Fruit fly (Drosophila melanogaster): Measurements from ENCODE around the gene Elp5.

DNA sequence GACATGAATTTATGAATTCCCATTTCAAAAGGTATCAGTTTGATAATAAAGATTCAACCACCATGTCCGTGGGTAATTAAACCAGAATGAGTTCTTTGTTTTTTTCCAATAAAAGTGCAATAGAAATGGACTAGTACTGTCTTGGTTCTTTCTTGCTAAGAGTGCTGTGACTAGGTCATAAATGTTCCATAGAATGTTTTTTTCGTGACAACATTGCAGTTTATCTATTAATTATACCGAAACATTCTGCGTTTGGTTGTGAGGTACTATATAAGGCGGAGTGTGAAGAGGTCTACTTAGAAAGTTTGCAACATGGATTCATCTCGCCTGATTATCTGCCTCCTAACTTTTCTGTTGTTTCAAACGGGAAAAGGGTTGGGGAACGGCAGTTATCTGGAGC is 10.3 kb downstream of the Elp5 start, which contains the start of gene obst-I:
- TF ChIP-seq CG17806 (tag; optimal IDR thresholded peaks at IDR 0.05) = no peak
- no peak for TF ChIP-seq D1 (tag; optimal IDR thresholded peaks at IDR 0.05)
- no peak for TF ChIP-seq rn (GFP tag; IDR thresholded peaks at IDR 0.05)

All from whole organism, pupa.